Fruit fly (Drosophila melanogaster): ENCODE measurements around the gene CG4408.

DNA sequence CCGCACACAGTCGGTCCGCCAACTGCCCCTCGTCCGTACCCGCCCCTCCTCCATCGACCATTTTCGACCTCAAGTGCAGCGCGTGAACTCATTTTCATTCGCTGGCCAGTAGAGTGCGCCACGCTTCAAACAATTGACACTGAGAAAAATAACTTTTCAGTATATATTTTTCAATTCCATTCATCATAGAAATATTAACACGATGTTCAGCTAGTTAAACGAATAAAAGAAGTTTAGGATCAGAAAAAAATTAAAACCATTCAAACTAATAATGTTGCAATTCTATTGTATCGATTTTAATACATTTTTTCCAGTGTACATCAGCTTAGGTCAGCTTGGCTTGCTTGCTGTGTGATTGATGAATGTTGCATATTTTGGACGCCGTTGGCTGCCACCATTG lies 23.5 kb upstream of the CG4408 start:
- TF ChIP-seq NFAT (GFP tag; IDR thresholded peaks at IDR 0.05) (no peak), H15 (GFP tag; IDR thresholded peaks at IDR 0.05) (0 out of 3 replicates have a peak, but pooled peaks have one; percentile 37), Usf (GFP tag; optimal IDR thresholded peaks at IDR 0.05) (no peak), sd (tag; optimal IDR thresholded peaks at IDR 0.05) (no peak), CG14014 (GFP tag; IDR thresholded peaks at IDR 0.05) (no peak), Spps (tag; optimal IDR thresholded peaks at IDR 0.05) (no peak), CG11696 (GFP tag; IDR thresholded peaks at IDR 0.05) (no peak), Hand (GFP tag; optimal IDR thresholded peaks at IDR 0.05) (no peak)

Data from whole organism, embryonic.